Fruit fly (Drosophila melanogaster): ENCODE results near the gene Dnali1.

Dnali1 gene

DNA sequence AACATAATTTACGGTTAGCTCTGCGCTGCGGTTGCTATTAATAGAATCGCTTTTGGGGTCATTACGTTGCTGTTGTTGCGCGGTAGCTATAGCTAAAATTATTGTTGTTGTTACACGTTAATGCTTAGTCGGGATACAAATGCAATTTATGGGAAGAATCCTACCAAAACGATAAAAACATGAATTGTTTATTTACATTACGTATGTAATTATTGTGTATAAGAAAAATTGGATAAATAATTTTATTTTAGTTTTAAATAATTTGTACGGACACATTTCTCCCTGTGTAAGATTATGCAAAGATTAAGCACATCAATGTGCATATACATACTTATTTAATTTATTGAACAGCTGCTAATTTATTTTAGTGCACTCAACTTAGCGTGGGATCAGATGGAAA lies 41.2 kb downstream of the Dnali1 start (continued):
- TF ChIP-seq HLH3B (GFP tag; IDR thresholded peaks at IDR 0.05) (peak; percentile 49), CG6683 (GFP tag; optimal IDR thresholded peaks at IDR 0.05) (no peak), CG6813 (GFP tag; optimal IDR thresholded peaks at IDR 0.05) (peak; percentile 36), slou (GFP tag; optimal IDR thresholded peaks at IDR 0.05) (no peak), chif (GFP tag; optimal IDR thresholded peaks at IDR 0.05) (no peak), CG16863 (GFP tag; optimal IDR thresholded peaks at IDR 0.05) (no peak), Dek (tag; optimal IDR thresholded peaks at IDR 0.05) (no peak), CG31365 (tag; optimal IDR thresholded peaks at IDR 0.05) (no peak), insv (GFP tag; optimal IDR thresholded peaks at IDR 0.05) (no peak), vnd (GFP tag; IDR thresholded peaks at IDR 0.05; ENCODE audit: partially characterized antibody) (no peak), CG15514 (GFP tag; optimal IDR thresholded peaks at IDR 0.05) (no peak), usp (GFP tag; optimal IDR thresholded peaks at IDR 0.05) (no peak), Atf6 (GFP tag; IDR thresholded peaks at IDR 0.05) (no peak), grau (tag; optimal IDR thresholded peaks at IDR 0.05) (peak; percentile 71), al (GFP tag; IDR thresholded peaks at IDR 0.05) (no peak), CG3726 (GFP tag; IDR thresholded peaks at IDR 0.05) (no peak), E2f2 (GFP tag; IDR thresholded peaks at IDR 0.05) (no peak), HmgD (GFP tag; optimal IDR thresholded peaks at IDR 0.05) (no peak), CG2202 (tag; optimal IDR thresholded peaks at IDR 0.05) (peak; percentile 64), row (GFP tag; IDR thresholded peaks at IDR 0.05) (peak; percentile 55; the same call in 2 of the 3 replicates), Ssrp (tag; optimal IDR thresholded peaks at IDR 0.05) (peak; percentile 76), dmrt99B (tag; optimal IDR thresholded peaks at IDR 0.05) (peak; percentile 80), CG9215 (GFP tag; IDR thresholded peaks at IDR 0.05) (no peak), CG7372 (GFP tag; IDR thresholded peaks at IDR 0.05) (no peak), CG11093 (GFP tag; IDR thresholded peaks at IDR 0.05) (0 out of 3 replicates have a peak, but pooled peaks have one; percentile 10), CG15073 (GFP tag; optimal IDR thresholded peaks at IDR 0.05) (no peak), CHES-1-like (GFP tag; optimal IDR thresholded peaks at IDR 0.05) (no peak), Sry-δ (GFP tag; optimal IDR thresholded peaks at IDR 0.05) (no peak), ERR (GFP tag; optimal IDR thresholded peaks at IDR 0.05) (no peak), bbx (GFP tag; IDR thresholded peaks at IDR 0.05; ENCODE audit: partially characterized antibody) (no peak), chm (GFP tag; IDR thresholded peaks at IDR 0.05) (no peak), ase (GFP tag; IDR thresholded peaks at IDR 0.05) (peak; percentile 35; the same call in 1 of the 3 replicates), repo (GFP tag; optimal IDR thresholded peaks at IDR 0.05) (no peak), CG15601 (tag; optimal IDR thresholded peaks at IDR 0.05) (peak; percentile 73), CG10147 (GFP tag; optimal IDR thresholded peaks at IDR 0.05) (no peak), CG7357 (GFP tag; IDR thresholded peaks at IDR 0.05) (no peak), CG13624 (GFP tag; optimal IDR thresholded peaks at IDR 0.05) (no peak), Chrac-16 (GFP tag; optimal IDR thresholded peaks at IDR 0.05) (no peak), Dref (GFP tag; IDR thresholded peaks at IDR 0.05) (no peak), HmgZ (tag; optimal IDR thresholded peaks at IDR 0.05) (no peak), CG18764 (GFP tag; optimal IDR thresholded peaks at IDR 0.05) (no peak), ind (GFP tag; optimal IDR thresholded peaks at IDR 0.05) (no peak), BtbVII (GFP tag; optimal IDR thresholded peaks at IDR 0.05) (no peak), Mad (GFP tag; optimal IDR thresholded peaks at IDR 0.05) (no peak), jing (GFP tag; optimal IDR thresholded peaks at IDR 0.05) (no peak), seq (GFP tag; IDR thresholded peaks at IDR 0.05) (no peak), prd (optimal IDR thresholded peaks at IDR 0.05) (no peak), prd (GFP tag; IDR thresholded peaks at IDR 0.05) (no peak; the same call in 2 of the 3 replicates), CG11504 (tag; optimal IDR thresholded peaks at IDR 0.05) (peak; percentile 73), trem (tag; optimal IDR thresholded peaks at IDR 0.05) (peak; percentile 64), H15 (GFP tag; IDR thresholded peaks at IDR 0.05) (no peak), hth (optimal IDR thresholded peaks at IDR 0.05) (no peak), CG18262 (tag; optimal IDR thresholded peaks at IDR 0.05) (peak; percentile 85)

Measured in whole organism, embryonic.